Fruit fly (Drosophila melanogaster) whole organism, prepupa: Measurements from ENCODE around the gene Secp43.

Source experiments
- Blimp-1 ChIP-seq: fragments of 200-800 bp; sonication (Bioruptor generic); optimal IDR thresholded peaks from 3 replicates; lab custom pipeline; 2017; ENCODE audit warnings: missing biosample characterization, missing genetic modification characterization, mild to moderate bottlenecking, moderate library complexity, missing genetic modification reagents
- CG11294 ChIP-seq: fragments of 200-800 bp; sonication (Bioruptor generic); IDR thresholded peaks from 2 replicates; pipeline ENCODE4 v1.3.6; 2022; ENCODE audit warnings: missing biosample characterization, missing genetic modification characterization
- CG11762 ChIP-seq: fragments of 200-800 bp; sonication (Bioruptor generic); optimal IDR thresholded peaks from 3 replicates; lab custom pipeline; 2016; ENCODE audit warnings: missing biosample characterization, missing genetic modification characterization; ENCODE audit not compliant: insufficient read depth
- CG11902 ChIP-seq: fragments of 200-800 bp; sonication (Bioruptor generic); optimal IDR thresholded peaks from 3 replicates; lab custom pipeline; 2016; ENCODE audit warnings: missing biosample characterization, missing genetic modification characterization
- CG15336 ChIP-seq: fragments of 200-800 bp; sonication (Bioruptor generic); IDR thresholded peaks from 2 replicates; pipeline ENCODE4 v1.3.6; 2022; ENCODE audit warnings: missing biosample characterization, missing genetic modification characterization
- CG1621 ChIP-seq: fragments of 200-800 bp; sonication (Bioruptor generic); optimal IDR thresholded peaks from 3 replicates; lab custom pipeline; 2018; ENCODE audit warnings: missing biosample characterization, mild to moderate bottlenecking, missing genetic modification characterization
- CG16779 ChIP-seq: fragments of 200-800 bp; sonication (Bioruptor generic); optimal IDR thresholded peaks from 3 replicates; lab custom pipeline; 2017; ENCODE audit warnings: missing biosample characterization, mild to moderate bottlenecking, missing genetic modification characterization
- CG3032 ChIP-seq: fragments of 200-800 bp; optimal IDR thresholded peaks from 2 replicates; lab custom pipeline; 2019; ENCODE audit warnings: missing biosample characterization, mild to moderate bottlenecking, missing genetic modification characterization, moderate library complexity
- CG31627 ChIP-seq: fragments of 200-800 bp; sonication (Bioruptor generic); optimal IDR thresholded peaks from 3 replicates; lab custom pipeline; 2016; ENCODE audit warnings: missing biosample characterization, missing genetic modification characterization
- CG32006 ChIP-seq: fragments of 200-800 bp; sonication (Bioruptor generic); optimal IDR thresholded peaks from 3 replicates; lab custom pipeline; 2017; ENCODE audit warnings: missing biosample characterization, mild to moderate bottlenecking, missing genetic modification characterization
- CG34406 ChIP-seq: fragments of 200-800 bp; sonication (Bioruptor generic); optimal IDR thresholded peaks from 3 replicates; lab custom pipeline; 2016; ENCODE audit warnings: missing biosample characterization, missing genetic modification characterization
- CG6163 ChIP-seq: fragments of 200-800 bp; sonication (Bioruptor generic); IDR thresholded peaks from 3 replicates; pipeline ENCODE4 v1.3.6; 2022; ENCODE audit warnings: missing biosample characterization, missing genetic modification characterization
- CG6276 ChIP-seq: fragments of 200-800 bp; sonication (Bioruptor generic); optimal IDR thresholded peaks from 2 replicates; lab custom pipeline; 2017; ENCODE audit warnings: missing biosample characterization, mild to moderate bottlenecking, missing genetic modification characterization
- CG6792 ChIP-seq: fragments of 200-800 bp; sonication (Bioruptor generic); optimal IDR thresholded peaks from 3 replicates; lab custom pipeline; 2016; ENCODE audit warnings: missing biosample characterization, missing genetic modification characterization
- CG6854 ChIP-seq: fragments of 200-800 bp; sonication (Bioruptor generic); optimal IDR thresholded peaks from 2 replicates; lab custom pipeline; 2017; ENCODE audit warnings: missing biosample characterization, mild to moderate bottlenecking, missing genetic modification characterization
- CG7368 ChIP-seq: fragments of 200-800 bp; sonication (Bioruptor generic); optimal IDR thresholded peaks from 3 replicates; lab custom pipeline; 2016; ENCODE audit warnings: missing biosample characterization, missing genetic modification characterization
- CG8119 ChIP-seq: fragments of 200-800 bp; sonication (Bioruptor generic); IDR thresholded peaks from 3 replicates; pipeline ENCODE4 v1.3.6; 2022; ENCODE audit warnings: missing biosample characterization, missing genetic modification characterization
- CG8319 ChIP-seq: fragments of 200-800 bp; sonication (Bioruptor generic); optimal IDR thresholded peaks from 3 replicates; lab custom pipeline; 2016; ENCODE audit warnings: missing biosample characterization, missing genetic modification characterization
- CG8632 ChIP-seq: fragments of 200-800 bp; sonication (Bioruptor generic); optimal IDR thresholded peaks from 3 replicates; lab custom pipeline; 2016; ENCODE audit warnings: missing biosample characterization, missing genetic modification characterization
- CG9139 ChIP-seq: fragments of 200-800 bp; sonication (Bioruptor generic); optimal IDR thresholded peaks from 3 replicates; lab custom pipeline; 2017; ENCODE audit warnings: missing biosample characterization, mild to moderate bottlenecking, missing genetic modification characterization
- Eip75B ChIP-seq: fragments of 200-800 bp; sonication (Bioruptor generic); optimal IDR thresholded peaks from 3 replicates; lab custom pipeline; 2016; ENCODE audit warnings: missing biosample characterization, missing genetic modification characterization
- Eip93F ChIP-seq: fragments of 200-800 bp; sonication (Bioruptor generic); optimal IDR thresholded peaks from 2 replicates; lab custom pipeline; 2016; ENCODE audit warnings: missing biosample characterization, mild to moderate bottlenecking, missing genetic modification characterization
- Ets96B ChIP-seq: fragments of 200-800 bp; optimal IDR thresholded peaks from 2 replicates; lab custom pipeline; 2019; ENCODE audit warnings: missing biosample characterization, mild to moderate bottlenecking, missing genetic modification characterization, moderate library complexity
- Gug ChIP-seq: fragments of 200-800 bp; sonication (Bioruptor generic); IDR thresholded peaks from 2 replicates; pipeline ENCODE4 v1.3.6; 2022; ENCODE audit warnings: missing biosample characterization, missing genetic modification characterization
- Hr38 ChIP-seq: sonication (Bioruptor generic); optimal IDR thresholded peaks from 2 replicates; lab custom pipeline; 2016; ENCODE audit warnings: missing biosample characterization, missing genetic modification characterization
- Hr39 ChIP-seq: fragments of 200-800 bp; sonication (Bioruptor generic); optimal IDR thresholded peaks from 2 replicates; lab custom pipeline; 2016; ENCODE audit warnings: missing biosample characterization, missing genetic modification characterization
- Hr4 ChIP-seq: fragments of 200-800 bp; sonication (Bioruptor generic); optimal IDR thresholded peaks from 3 replicates; lab custom pipeline; 2016; ENCODE audit warnings: missing biosample characterization, missing genetic modification characterization
- Met ChIP-seq: fragments of 200-800 bp; sonication (Bioruptor generic); optimal IDR thresholded peaks from 3 replicates; lab custom pipeline; 2016; ENCODE audit warnings: missing biosample characterization, missing genetic modification characterization
- OdsH ChIP-seq: fragments of 200-800 bp; sonication (Bioruptor generic); optimal IDR thresholded peaks from 3 replicates; lab custom pipeline; 2016; ENCODE audit warnings: missing biosample characterization, missing genetic modification characterization
- Sox102F ChIP-seq: fragments of 200-800 bp; sonication (Bioruptor generic); optimal IDR thresholded peaks from 2 replicates; lab custom pipeline; 2016; ENCODE audit warnings: missing biosample characterization, mild to moderate bottlenecking, missing genetic modification characterization
- Sox14 ChIP-seq: fragments of 200-800 bp; sonication (Bioruptor generic); optimal IDR thresholded peaks from 3 replicates; lab custom pipeline; 2016; ENCODE audit warnings: missing biosample characterization, missing genetic modification characterization
- Sox15 ChIP-seq: fragments of 200-800 bp; sonication (Bioruptor generic); optimal IDR thresholded peaks from 3 replicates; lab custom pipeline; 2016; ENCODE audit warnings: missing biosample characterization, missing genetic modification characterization
- achi ChIP-seq: fragments of 200-800 bp; sonication (Bioruptor generic); optimal IDR thresholded peaks from 3 replicates; lab custom pipeline; 2016; ENCODE audit warnings: missing biosample characterization, missing genetic modification characterization
- acj6 ChIP-seq: fragments of 200-800 bp; sonication (Bioruptor generic); optimal IDR thresholded peaks from 3 replicates; lab custom pipeline; 2016; ENCODE audit warnings: missing biosample characterization, missing genetic modification characterization
- cyc ChIP-seq: fragments of 200-800 bp; sonication (Bioruptor generic); optimal IDR thresholded peaks from 3 replicates; lab custom pipeline; 2016; ENCODE audit warnings: missing biosample characterization, missing genetic modification characterization
- dac ChIP-seq: fragments of 200-800 bp; sonication (Bioruptor generic); optimal IDR thresholded peaks from 2 replicates; lab custom pipeline; 2017; ENCODE audit warnings: missing biosample characterization, mild to moderate bottlenecking, missing genetic modification characterization
- eg ChIP-seq: fragments of 200-800 bp; sonication (Bioruptor generic); IDR thresholded peaks from 3 replicates; pipeline ENCODE4 v1.3.6; 2022; ENCODE audit warnings: missing biosample characterization, missing genetic modification characterization
- esn ChIP-seq: fragments of 200-800 bp; sonication (Bioruptor generic); optimal IDR thresholded peaks from 2 replicates; lab custom pipeline; 2016; ENCODE audit warnings: missing biosample characterization, mild to moderate bottlenecking, missing genetic modification characterization, moderate library complexity
- fd59A ChIP-seq: fragments of 200-800 bp; sonication (Bioruptor generic); optimal IDR thresholded peaks from 2 replicates; lab custom pipeline; 2017; ENCODE audit warnings: missing biosample characterization, mild to moderate bottlenecking, missing genetic modification characterization, missing genetic modification reagents
- fd85E ChIP-seq: fragments of 200-800 bp; sonication (Bioruptor generic); optimal IDR thresholded peaks from 3 replicates; lab custom pipeline; 2016; ENCODE audit warnings: missing biosample characterization, missing genetic modification characterization
- lz ChIP-seq: fragments of 200-800 bp; sonication (Bioruptor generic); optimal IDR thresholded peaks from 3 replicates; lab custom pipeline; 2016; ENCODE audit warnings: missing biosample characterization, missing genetic modification characterization
- net ChIP-seq: fragments of 200-800 bp; sonication (Bioruptor generic); optimal IDR thresholded peaks from 3 replicates; lab custom pipeline; 2016; ENCODE audit warnings: missing biosample characterization, missing genetic modification characterization
- pdm3 ChIP-seq: fragments of 200-800 bp; sonication (Bioruptor generic); optimal IDR thresholded peaks from 3 replicates; lab custom pipeline; 2016; ENCODE audit warnings: missing biosample characterization, missing genetic modification characterization
- salr ChIP-seq, 2 experiments: fragments of 200-800 bp; sonication (Bioruptor generic); optimal IDR thresholded peaks; 3 replicates each; lab custom pipeline; 2016 to 2018; ENCODE audit warnings: missing biosample characterization in 2 of 2, missing genetic modification characterization in 2 of 2, mild to moderate bottlenecking in 1 of 2
- spab ChIP-seq: fragments of 200-800 bp; sonication (Bioruptor generic); optimal IDR thresholded peaks from 2 replicates; lab custom pipeline; 2017; ENCODE audit warnings: missing biosample characterization, mild to moderate bottlenecking, missing genetic modification characterization, missing genetic modification reagents
- ss ChIP-seq, 2 experiments: fragments of 200-800 bp; sonication (Bioruptor generic); optimal IDR thresholded peaks; 2 replicates in 1 of 2; 3 replicates in 1 of 2; lab custom pipeline; 2017 to 2018; ENCODE audit warnings: mild to moderate bottlenecking in 2 of 2, missing biosample characterization in 2 of 2, missing genetic modification characterization in 2 of 2, moderate library complexity in 1 of 2
- svp ChIP-seq: fragments of 200-800 bp; sonication (Bioruptor generic); peaks from one replicate; lab custom pipeline; 2016; ENCODE audit warnings: missing biosample characterization, missing genetic modification characterization
- topi ChIP-seq: fragments of 200-800 bp; sonication (Bioruptor generic); optimal IDR thresholded peaks from 3 replicates; lab custom pipeline; 2016; ENCODE audit warnings: missing biosample characterization, missing genetic modification characterization
- vri ChIP-seq: fragments of 200-800 bp; sonication (Bioruptor generic); optimal IDR thresholded peaks from 3 replicates; lab custom pipeline; 2016; ENCODE audit warnings: missing biosample characterization, mild to moderate bottlenecking, missing genetic modification characterization

Gene Secp43

DNA sequence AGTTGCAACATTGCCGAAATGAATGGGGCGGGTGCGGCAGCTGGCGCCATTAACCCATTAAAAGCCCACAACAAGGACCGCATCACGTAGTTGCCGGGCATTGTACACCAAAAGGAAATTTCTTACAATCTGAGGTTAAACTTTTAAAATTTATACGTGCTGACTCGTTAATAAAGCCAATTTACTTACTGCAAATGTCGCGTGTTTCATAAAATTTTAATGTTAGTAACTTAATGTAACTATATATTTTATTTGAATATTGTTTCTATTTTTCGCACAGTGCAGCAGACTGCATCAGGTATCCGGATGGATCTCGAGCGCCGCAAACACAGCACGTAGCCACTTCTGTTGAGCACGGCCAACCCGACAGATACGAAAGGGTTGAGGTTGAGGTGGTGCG lies 37.4 kb downstream of the Secp43 start (continued):
- TF ChIP-seq salr (GFP tag; optimal IDR thresholded peaks at IDR 0.05; lab: Kevin White, UChicago): no peak
- no peak for TF ChIP-seq CG7368 (GFP tag; lab: Kevin White, UChicago)
- peak; percentile 40 for TF ChIP-seq achi (GFP tag; lab: Kevin White, UChicago)
- peak; percentile 33 for TF ChIP-seq OdsH (GFP tag; lab: Kevin White, UChicago)
- TF ChIP-seq Met (GFP tag; lab: Kevin White, UChicago): peak; percentile 43
- TF ChIP-seq spab (GFP tag; lab: Kevin White, UChicago): peak; percentile 34
- TF ChIP-seq CG8319 (GFP tag; lab: Kevin White, UChicago): peak; percentile 25
- TF ChIP-seq CG6792 (GFP tag; lab: Kevin White, UChicago): peak; percentile 20

DNA sequence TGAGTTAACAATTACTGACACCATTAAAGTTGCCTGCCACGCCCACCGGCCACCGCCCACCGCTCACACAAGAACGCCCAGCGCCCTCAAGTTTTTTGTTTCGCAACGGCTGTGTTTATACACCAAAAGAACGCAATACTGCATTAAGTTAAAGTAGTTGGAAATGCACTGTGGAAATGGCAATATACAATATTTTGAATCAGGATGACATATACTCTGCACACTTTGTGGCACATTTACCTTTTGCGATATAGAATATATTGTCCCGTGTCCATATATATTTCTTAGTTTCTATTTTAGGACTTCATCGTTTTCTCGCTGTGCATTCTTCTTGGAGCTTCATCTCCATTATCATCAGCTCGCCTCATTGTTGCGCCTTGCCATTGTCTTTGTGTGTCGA lies 38.2 kb downstream of the Secp43 start:
- peak; percentile 32 for TF ChIP-seq cyc (GFP tag; lab: Kevin White, UChicago)
- peak; percentile 49; the same call in 1 of the 3 replicates for TF ChIP-seq CG6163 (GFP tag; lab: Robert Waterston, UW)
- no peak for TF ChIP-seq Gug (GFP tag; lab: Robert Waterston, UW)
- TF ChIP-seq CG11902: no peak
- TF ChIP-seq Blimp-1 (GFP tag; lab: Kevin White, UChicago): no peak
- peak; percentile 47 for TF ChIP-seq achi (GFP tag; lab: Kevin White, UChicago)
- TF ChIP-seq Hr4 (GFP tag; lab: Kevin White, UChicago): peak; percentile 47
- TF ChIP-seq Sox15 (GFP tag; lab: Kevin White, UChicago): peak; percentile 6
- peak; percentile 32 for TF ChIP-seq CG1621
- no peak for TF ChIP-seq CG8632 (GFP tag; lab: Kevin White, UChicago)
- TF ChIP-seq CG11762 (GFP tag; lab: Kevin White, UChicago): peak; percentile 11
- TF ChIP-seq CG31627 (GFP tag; lab: Kevin White, UChicago): peak; percentile 11
- TF ChIP-seq svp: peak; percentile 54
- TF ChIP-seq eg: peak; percentile 45; the same call in 1 of the 3 replicates
- TF ChIP-seq Sox102F (GFP tag; lab: Kevin White, UChicago): peak; percentile 25
- peak; percentile 18 for TF ChIP-seq CG34406 (GFP tag; lab: Kevin White, UChicago)
- no peak for TF ChIP-seq Hr38 (GFP tag; lab: Kevin White, UChicago)
- no peak for TF ChIP-seq CG9139 (GFP tag; lab: Kevin White, UChicago)
- peak in 1 of 2 experiments; percentile 33 for TF ChIP-seq ss (GFP tag; optimal IDR thresholded peaks at IDR 0.05; lab: Kevin White, UChicago)
- TF ChIP-seq vri: no peak
- TF ChIP-seq CG6276 (GFP tag; lab: Kevin White, UChicago): peak; percentile 17
- TF ChIP-seq CG32006 (GFP tag; lab: Kevin White, UChicago): peak; percentile 50
- TF ChIP-seq CG16779 (tag; lab: Kevin White, UChicago): no peak
- peak; percentile 36; the same call in 1 of the 2 replicates for TF ChIP-seq CG15336
- peak; percentile 10 for TF ChIP-seq lz
- TF ChIP-seq topi (GFP tag; lab: Kevin White, UChicago): peak; percentile 26
- peak; percentile 43 for TF ChIP-seq Sox14 (GFP tag; lab: Kevin White, UChicago)
- peak; percentile 62 for TF ChIP-seq Ets96B (tag; lab: Kevin White, UChicago)
- TF ChIP-seq CG11294: no peak
- 0 out of 3 replicates have a peak, but pooled peaks have one; percentile 24 for TF ChIP-seq CG8119 (GFP tag; lab: Robert Waterston, UW)
- TF ChIP-seq acj6 (GFP tag; lab: Kevin White, UChicago): peak; percentile 23
- TF ChIP-seq CG7368 (GFP tag; lab: Kevin White, UChicago): peak; percentile 33
- peak; percentile 21 for TF ChIP-seq fd59A (GFP tag; lab: Kevin White, UChicago)
- TF ChIP-seq CG3032 (tag; lab: Kevin White, UChicago): no peak
- TF ChIP-seq Eip75B: peak; percentile 53
- TF ChIP-seq Hr39 (GFP tag; lab: Kevin White, UChicago): peak; percentile 35
- peak in 1 of 2 experiments; percentile 5 for TF ChIP-seq salr (GFP tag; optimal IDR thresholded peaks at IDR 0.05; lab: Kevin White, UChicago)
- peak; percentile 48 for TF ChIP-seq pdm3
- peak; percentile 40 for TF ChIP-seq net
- no peak for TF ChIP-seq CG8319 (GFP tag; lab: Kevin White, UChicago)
- TF ChIP-seq CG6854 (GFP tag; lab: Kevin White, UChicago): no peak
- no peak for TF ChIP-seq Eip93F
- TF ChIP-seq esn: no peak
- TF ChIP-seq CG6792 (GFP tag; lab: Kevin White, UChicago): peak; percentile 26
- TF ChIP-seq fd85E: no peak
- TF ChIP-seq dac (GFP tag; lab: Kevin White, UChicago): no peak
- peak; percentile 43 for TF ChIP-seq Met (GFP tag; lab: Kevin White, UChicago)
- peak; percentile 31 for TF ChIP-seq spab (GFP tag; lab: Kevin White, UChicago)
